Fruit fly (Drosophila melanogaster) whole organism, embryonic: ENCODE measurements around the gene Traf-like.

Experiments used
- CG11456 ChIP-seq: fragments of 200-800 bp; sonication (Bioruptor generic); IDR thresholded peaks from 3 replicates; pipeline ENCODE4 v1.3.6; 2022; ENCODE audit warnings: missing biosample characterization, missing genetic modification characterization
- CG12942 ChIP-seq: fragments of 200-800 bp; sonication (Bioruptor generic); optimal IDR thresholded peaks from 3 replicates; lab custom pipeline; 2016; ENCODE audit warnings: missing biosample characterization, missing genetic modification characterization
- CG14050 ChIP-seq: fragments of 200-800 bp; sonication (Bioruptor generic); IDR thresholded peaks from 3 replicates; pipeline ENCODE4 v1.3.6; 2022; ENCODE audit warnings: missing biosample characterization, missing genetic modification characterization
- CG14441 ChIP-seq: fragments of 200-800 bp; sonication (Bioruptor generic); IDR thresholded peaks from 2 replicates; pipeline ENCODE4 v1.3.6; 2022; ENCODE audit warnings: missing biosample characterization, missing genetic modification characterization
- CG1529 ChIP-seq: fragments of 200-800 bp; sonication (Bioruptor generic); optimal IDR thresholded peaks from 3 replicates; lab custom pipeline; 2018; ENCODE audit warnings: missing biosample characterization, missing genetic modification characterization
- CG16815 ChIP-seq: fragments of 200-800 bp; sonication (Bioruptor generic); optimal IDR thresholded peaks from 3 replicates; lab custom pipeline; 2017; ENCODE audit warnings: missing biosample characterization, mild to moderate bottlenecking, missing genetic modification characterization
- CG17361 ChIP-seq: fragments of 200-800 bp; sonication (Bioruptor generic); IDR thresholded peaks from 3 replicates; pipeline ENCODE4 v1.3.6; 2022; ENCODE audit warnings: missing biosample characterization, missing genetic modification characterization
- CG18011 ChIP-seq: fragments of 200-800 bp; sonication (Bioruptor generic); optimal IDR thresholded peaks from 2 replicates; lab custom pipeline; 2017; ENCODE audit warnings: missing biosample characterization, missing genetic modification characterization, mild to moderate bottlenecking, moderate library complexity, missing genotype
- CG2116 ChIP-seq: fragments of 200-800 bp; sonication (Bioruptor generic); optimal IDR thresholded peaks from 3 replicates; lab custom pipeline; 2018; ENCODE audit warnings: missing biosample characterization, mild to moderate bottlenecking, missing genetic modification characterization
- CG2120 ChIP-seq: fragments of 200-800 bp; sonication (Bioruptor generic); optimal IDR thresholded peaks from 3 replicates; lab custom pipeline; 2016; ENCODE audit warnings: missing biosample characterization, missing genetic modification characterization
- CG2199 ChIP-seq: fragments of 200-800 bp; sonication (Bioruptor generic); IDR thresholded peaks from 3 replicates; pipeline ENCODE4 v1.3.6; 2022; ENCODE audit warnings: missing biosample characterization, missing genetic modification characterization
- CG30020 ChIP-seq: fragments of 200-800 bp; optimal IDR thresholded peaks from 2 replicates; lab custom pipeline; 2019; ENCODE audit warnings: missing biosample characterization, mild to moderate bottlenecking, missing genetic modification characterization, moderate library complexity
- CG32767 ChIP-seq: fragments of 200-800 bp; sonication (Bioruptor generic); IDR thresholded peaks from 2 replicates; pipeline ENCODE4 v1.3.6; 2022; ENCODE audit warnings: missing biosample characterization, missing genetic modification characterization
- CG32772 ChIP-seq: fragments of 200-800 bp; sonication (Bioruptor generic); IDR thresholded peaks from 2 replicates; pipeline ENCODE4 v1.3.6; 2022; ENCODE audit warnings: missing biosample characterization, missing genetic modification characterization
- CG34376 ChIP-seq: fragments of 200-800 bp; sonication (Bioruptor generic); optimal IDR thresholded peaks from 2 replicates; lab custom pipeline; 2018; ENCODE audit warnings: missing biosample characterization, mild to moderate bottlenecking, missing genetic modification characterization
- CG34422 ChIP-seq: fragments of 200-800 bp; sonication (Bioruptor generic); IDR thresholded peaks from 3 replicates; pipeline ENCODE4 v1.3.6; 2022; ENCODE audit warnings: missing biosample characterization, missing genetic modification characterization
- CG4617 ChIP-seq: fragments of 200-800 bp; sonication (Bioruptor generic); optimal IDR thresholded peaks from 3 replicates; lab custom pipeline; 2016; ENCODE audit warnings: missing biosample characterization, missing genetic modification characterization, borderline replicate concordance
- CG6683 ChIP-seq: fragments of 200-800 bp; sonication (Bioruptor generic); optimal IDR thresholded peaks from 2 replicates; lab custom pipeline; 2017; ENCODE audit warnings: missing biosample characterization, mild to moderate bottlenecking, missing genetic modification characterization, missing genetic modification reagents
- CG7928 ChIP-seq: fragments of 200-800 bp; sonication (Bioruptor generic); optimal IDR thresholded peaks from 2 replicates; lab custom pipeline; 2017; ENCODE audit warnings: missing biosample characterization, mild to moderate bottlenecking, missing genetic modification characterization
- CG9932 ChIP-seq: fragments of 200-800 bp; sonication (Bioruptor generic); IDR thresholded peaks from 2 replicates; pipeline ENCODE4 v1.3.6; 2022; ENCODE audit warnings: missing biosample characterization, missing genetic modification characterization
- Dfd ChIP-seq, 2 experiments: fragments of >200 bp; optimal IDR thresholded peaks; 2 replicates each; lab custom pipeline; 2017; ENCODE audit warnings: missing biosample characterization in 2 of 2, missing genetic modification characterization in 2 of 2
- Drgx ChIP-seq: fragments of 200-800 bp; sonication (Bioruptor generic); IDR thresholded peaks from 2 replicates; pipeline ENCODE4 v1.3.6; 2022; ENCODE audit warnings: missing biosample characterization, missing genetic modification characterization
- E2f2 ChIP-seq: fragments of 200-800 bp; sonication (Bioruptor generic); IDR thresholded peaks from 2 replicates; pipeline ENCODE4 v1.3.6; 2022; ENCODE audit warnings: missing biosample characterization, missing genetic modification characterization
- HmgZ ChIP-seq: fragments of 200-800 bp; sonication (Bioruptor generic); optimal IDR thresholded peaks from 2 replicates; lab custom pipeline; 2018; ENCODE audit warnings: missing biosample characterization, mild to moderate bottlenecking, missing genetic modification characterization
- Hr3 ChIP-seq: fragments of 200-800 bp; sonication (Bioruptor generic); optimal IDR thresholded peaks from 3 replicates; lab custom pipeline; 2016; ENCODE audit warnings: missing biosample characterization, missing genetic modification characterization
- Hr39 ChIP-seq: fragments of >200 bp; optimal IDR thresholded peaks from 2 replicates; lab custom pipeline; 2017
- Mad ChIP-seq: fragments of 200-800 bp; sonication (Bioruptor generic); optimal IDR thresholded peaks from 2 replicates; lab custom pipeline; 2016; ENCODE audit warnings: missing biosample characterization, missing genetic modification characterization
- Med ChIP-seq: fragments of 200-800 bp; sonication (Bioruptor generic); peaks from one replicate; lab custom pipeline; 2016; ENCODE audit warnings: missing biosample characterization, missing genetic modification characterization, mild to moderate bottlenecking, inconsistent platforms, moderate library complexity
- Pdp1 ChIP-seq, 2 experiments: fragments of 200-800 bp; sonication (Bioruptor generic); optimal IDR thresholded peaks; 3 replicates each; lab custom pipeline; 2016; ENCODE audit warnings: missing biosample characterization in 2 of 2, missing genetic modification characterization in 2 of 2, mild to moderate bottlenecking in 1 of 2, moderate library complexity in 1 of 2
- Six4 ChIP-seq: fragments of 200-800 bp; sonication (Bioruptor generic); optimal IDR thresholded peaks from 2 replicates; lab custom pipeline; 2016; ENCODE audit warnings: missing biosample characterization, missing genetic modification characterization
- Ssrp ChIP-seq: fragments of 200-800 bp; sonication (Bioruptor generic); optimal IDR thresholded peaks from 2 replicates; lab custom pipeline; 2018; ENCODE audit warnings: missing biosample characterization, mild to moderate bottlenecking, missing genetic modification characterization, moderate library complexity
- Trl ChIP-seq, 3 experiments: fragments of >200 bp in 2 of 3; fragments of 200-800 bp in 1 of 3; sonication (Bioruptor generic) in 1 of 3; optimal IDR thresholded peaks; 2 replicates in 1 of 3; 3 replicates in 2 of 3; lab custom pipeline; 2016 to 2017; ENCODE audit warnings: missing biosample characterization in 1 of 3, missing genetic modification characterization in 1 of 3
- Vsx1 ChIP-seq: fragments of 200-800 bp; sonication (Bioruptor generic); optimal IDR thresholded peaks from 2 replicates; lab custom pipeline; 2017; ENCODE audit warnings: missing biosample characterization, mild to moderate bottlenecking, missing genetic modification characterization, missing genetic modification reagents
- ac ChIP-seq: fragments of 200-800 bp; sonication (Bioruptor generic); optimal IDR thresholded peaks from 3 replicates; lab custom pipeline; 2017; ENCODE audit warnings: missing biosample characterization, mild to moderate bottlenecking, missing genetic modification characterization
- ap ChIP-seq: fragments of 200-800 bp; sonication (Bioruptor generic); IDR thresholded peaks from 2 replicates; pipeline ENCODE4 v1.3.6; 2022; ENCODE audit warnings: missing biosample characterization, missing genetic modification characterization
- bcd ChIP-seq: fragments of 200-800 bp; sonication (Bioruptor generic); optimal IDR thresholded peaks from 2 replicates; lab custom pipeline; 2017; ENCODE audit warnings: missing biosample characterization, mild to moderate bottlenecking, missing genetic modification characterization
- bigmax ChIP-seq: fragments of 200-800 bp; sonication (Bioruptor generic); optimal IDR thresholded peaks from 2 replicates; lab custom pipeline; 2018; ENCODE audit warnings: missing biosample characterization, mild to moderate bottlenecking, missing genetic modification characterization
- chinmo ChIP-seq: fragments of 200-800 bp; sonication (Bioruptor generic); IDR thresholded peaks from 4 replicates; pipeline ENCODE4 v1.3.6; 2022; ENCODE audit warnings: missing biosample characterization, missing genetic modification characterization; ENCODE audit not compliant: partially characterized antibody
- fru ChIP-seq: fragments of >200 bp; optimal IDR thresholded peaks from 2 replicates; lab custom pipeline; 2017
- grau ChIP-seq: fragments of 200-800 bp; optimal IDR thresholded peaks from 3 replicates; lab custom pipeline; 2019; ENCODE audit warnings: missing biosample characterization, mild to moderate bottlenecking, missing genetic modification characterization, moderate library complexity
- gro ChIP-seq: fragments of 200-800 bp; sonication (Bioruptor generic); optimal IDR thresholded peaks from 2 replicates; lab custom pipeline; 2016; ENCODE audit warnings: missing biosample characterization, missing genetic modification characterization
- nom ChIP-seq: fragments of 200-800 bp; sonication (Bioruptor generic); optimal IDR thresholded peaks from 2 replicates; lab custom pipeline; 2017; ENCODE audit warnings: missing biosample characterization, missing genetic modification characterization, mild to moderate bottlenecking, moderate library complexity, missing genetic modification reagents
- onecut ChIP-seq: fragments of 200-800 bp; sonication (Bioruptor generic); IDR thresholded peaks from 2 replicates; pipeline ENCODE4 v1.3.6; 2022; ENCODE audit warnings: missing biosample characterization, missing genetic modification characterization
- pfk ChIP-seq: fragments of 200-800 bp; sonication (Bioruptor generic); optimal IDR thresholded peaks from 2 replicates; lab custom pipeline; 2018; ENCODE audit warnings: missing biosample characterization, mild to moderate bottlenecking, missing genetic modification characterization, moderate library complexity
- sens ChIP-seq: fragments of 200-800 bp; sonication (Bioruptor generic); peaks from one replicate; lab custom pipeline; 2016; ENCODE audit warnings: missing biosample characterization, missing genetic modification characterization
- seq ChIP-seq: fragments of 200-800 bp; sonication (Bioruptor generic); IDR thresholded peaks from 2 replicates; pipeline ENCODE4 v1.3.6; 2022; ENCODE audit warnings: missing biosample characterization, missing genetic modification characterization
- tin ChIP-seq: fragments of 200-800 bp; sonication (Bioruptor generic); optimal IDR thresholded peaks from 3 replicates; lab custom pipeline; 2016; ENCODE audit warnings: missing biosample characterization, missing genetic modification characterization
- trh ChIP-seq: fragments of 200-800 bp; sonication (Bioruptor generic); optimal IDR thresholded peaks from 2 replicates; lab custom pipeline; 2016; ENCODE audit warnings: missing biosample characterization, missing genetic modification characterization
- wdn ChIP-seq: fragments of 200-800 bp; sonication (Bioruptor generic); IDR thresholded peaks from 2 replicates; pipeline ENCODE4 v1.3.6; 2022; ENCODE audit warnings: missing biosample characterization, missing genetic modification characterization

Traf-like gene

dm6 chrX:16372492-16373350, 42.1 kb upstream of the Traf-like start, which contains the start of gene Fur2 (continued):
- TF ChIP-seq Dfd (GFP tag; optimal IDR thresholded peaks at IDR 0.05; lab: Kevin White, UChicago) (no peak), Vsx1 (GFP tag; lab: Kevin White, UChicago) (no peak), CG34422 (GFP tag; lab: Robert Waterston, UW) (no peak), CG14441 (no peak), Pdp1 (GFP tag; optimal IDR thresholded peaks at IDR 0.05; lab: Kevin White, UChicago) (peak in 1 of 2 experiments; percentile 95), CG2120 (GFP tag; lab: Kevin White, UChicago) (no peak), CG34376 (GFP tag; lab: Kevin White, UChicago) (peak; percentile 27), onecut (GFP tag; lab: Robert Waterston, UW) (peak; percentile 18; the same call in 1 of the 2 replicates), trh (GFP tag; lab: Kevin White, UChicago) (no peak), CG14050 (GFP tag; lab: Robert Waterston, UW) (no peak), grau (tag; lab: Kevin White, UChicago) (no peak), Mad (GFP tag; lab: Kevin White, UChicago) (no peak), seq (no peak), CG2199 (GFP tag; lab: Robert Waterston, UW) (0 out of 3 replicates have a peak, but pooled peaks have one; percentile 59), Ssrp (tag; lab: Kevin White, UChicago) (no peak), CG1529 (GFP tag; lab: Kevin White, UChicago) (no peak), CG9932 (GFP tag; lab: Robert Waterston, UW) (no peak), ap (GFP tag; lab: Robert Waterston, UW) (no peak), sens (GFP tag; lab: Kevin White, UChicago) (no peak), CG2116 (no peak)

- TF ChIP-seq CG16815 (no peak), CG32772 (GFP tag; lab: Robert Waterston, UW) (no peak), fru (lab: Kevin White, UChicago) (no peak), wdn (no peak), Drgx (GFP tag; lab: Robert Waterston, UW) (peak; percentile 67), CG18011 (no peak), pfk (GFP tag; lab: Kevin White, UChicago) (no peak), Med (GFP tag; lab: Kevin White, UChicago) (peak; percentile 67), CG34376 (GFP tag; lab: Kevin White, UChicago) (no peak), Hr3 (no peak), CG17361 (GFP tag; lab: Robert Waterston, UW) (no peak), chinmo (0 out of 4 replicates have a peak, but pooled peaks have one; percentile 33), CG11456 (no peak), bigmax (GFP tag; lab: Kevin White, UChicago) (no peak), bcd (GFP tag; lab: Kevin White, UChicago) (no peak), nom (GFP tag; lab: Kevin White, UChicago) (peak; percentile 52), CG6683 (GFP tag; lab: Kevin White, UChicago) (no peak), tin (no peak), CG30020 (tag; lab: Kevin White, UChicago) (peak; percentile 41), CG7928 (no peak), CG32767 (GFP tag; lab: Robert Waterston, UW) (0 out of 2 replicates have a peak, but pooled peaks have one; percentile 27), CG4617 (no peak), HmgZ (tag; lab: Kevin White, UChicago) (no peak), Hr39 (no peak), ac (GFP tag; lab: Kevin White, UChicago) (no peak), Six4 (GFP tag; lab: Kevin White, UChicago) (no peak), gro (GFP tag; lab: Kevin White, UChicago) (no peak), CG2199 (GFP tag; lab: Robert Waterston, UW) (peak; percentile 78; the same call in 1 of the 3 replicates), Trl (optimal IDR thresholded peaks at IDR 0.05; lab: Kevin White, UChicago) (no peak), Trl (GFP tag; optimal IDR thresholded peaks at IDR 0.05; lab: Kevin White, UChicago) (no peak), E2f2 (GFP tag; lab: Robert Waterston, UW) (no peak), CG12942 (GFP tag; lab: Kevin White, UChicago) (no peak)
Observed at dm6 chrX:16373541-16373940, 41.3 kb upstream of the Traf-like start.
